Fruit fly (Drosophila melanogaster) whole organism, embryonic: Measurements from ENCODE around the gene Cat.
A peak's percentile ranks its signal among the peaks of the same experiment; 100 is the strongest.

Source experiments
- Antp ChIP-seq: fragments of 200-800 bp; sonication (Bioruptor generic); optimal IDR thresholded peaks from 3 replicates; lab custom pipeline; 2016; ENCODE audit warnings: missing biosample characterization, missing genetic modification characterization
- BEAF-32 ChIP-seq: fragments of 200-800 bp; sonication (Bioruptor generic); optimal IDR thresholded peaks from 3 replicates; lab custom pipeline; 2017; ENCODE audit warnings: missing biosample characterization, missing genetic modification characterization, mild to moderate bottlenecking, moderate library complexity, missing genetic modification reagents
- CG12071 ChIP-seq: fragments of 200-800 bp; sonication (Bioruptor generic); optimal IDR thresholded peaks from 3 replicates; lab custom pipeline; 2018; ENCODE audit warnings: missing biosample characterization, mild to moderate bottlenecking, missing genetic modification characterization
- CG14050 ChIP-seq: fragments of 200-800 bp; sonication (Bioruptor generic); IDR thresholded peaks from 3 replicates; pipeline ENCODE4 v1.3.6; 2022; ENCODE audit warnings: missing biosample characterization, missing genetic modification characterization
- CG15696 ChIP-seq: fragments of 200-800 bp; sonication (Bioruptor generic); optimal IDR thresholded peaks from 2 replicates; lab custom pipeline; 2019; ENCODE audit warnings: missing biosample characterization, mild to moderate bottlenecking, missing genetic modification characterization, moderate library complexity
- CG18476 ChIP-seq: fragments of 200-800 bp; sonication (Bioruptor generic); optimal IDR thresholded peaks from 2 replicates; lab custom pipeline; 2016; ENCODE audit warnings: missing biosample characterization, mild to moderate bottlenecking, missing genetic modification characterization
- CG18619 ChIP-seq: fragments of 200-800 bp; sonication (Bioruptor generic); optimal IDR thresholded peaks from 3 replicates; lab custom pipeline; 2017; ENCODE audit warnings: missing biosample characterization, mild to moderate bottlenecking, missing genetic modification characterization
- CG2129 ChIP-seq: fragments of 200-800 bp; sonication (Bioruptor generic); IDR thresholded peaks from 2 replicates; pipeline ENCODE4 v1.3.6; 2022; ENCODE audit warnings: missing biosample characterization, missing genetic modification characterization; ENCODE audit not compliant: partially characterized antibody
- CG30403 ChIP-seq: fragments of 200-800 bp; sonication (Bioruptor generic); optimal IDR thresholded peaks from 3 replicates; lab custom pipeline; 2016; ENCODE audit warnings: missing biosample characterization, missing genetic modification characterization
- CG4617 ChIP-seq: fragments of 200-800 bp; sonication (Bioruptor generic); optimal IDR thresholded peaks from 3 replicates; lab custom pipeline; 2016; ENCODE audit warnings: missing biosample characterization, missing genetic modification characterization, borderline replicate concordance
- CG4854 ChIP-seq: fragments of 200-800 bp; sonication (Bioruptor generic); optimal IDR thresholded peaks from 2 replicates; lab custom pipeline; 2016; ENCODE audit warnings: missing biosample characterization, missing genetic modification characterization, inconsistent platforms
- CG5180 ChIP-seq: fragments of 200-800 bp; sonication (Bioruptor generic); optimal IDR thresholded peaks from 3 replicates; lab custom pipeline; 2017; ENCODE audit warnings: missing biosample characterization, missing genetic modification characterization, mild to moderate bottlenecking, moderate library complexity, missing genetic modification reagents
- CG6683 ChIP-seq: fragments of 200-800 bp; sonication (Bioruptor generic); optimal IDR thresholded peaks from 2 replicates; lab custom pipeline; 2017; ENCODE audit warnings: missing biosample characterization, mild to moderate bottlenecking, missing genetic modification characterization, missing genetic modification reagents
- CG7357 ChIP-seq: fragments of 200-800 bp; sonication (Bioruptor generic); IDR thresholded peaks from 3 replicates; pipeline ENCODE4 v1.3.6; 2022; ENCODE audit warnings: missing biosample characterization, missing genetic modification characterization
- CG7839 ChIP-seq: fragments of 200-800 bp; sonication (Bioruptor generic); optimal IDR thresholded peaks from 3 replicates; lab custom pipeline; 2018; ENCODE audit warnings: missing biosample characterization, mild to moderate bottlenecking, missing genetic modification characterization, moderate library complexity
- CG8388 ChIP-seq: fragments of 200-800 bp; sonication (Bioruptor generic); optimal IDR thresholded peaks from 2 replicates; lab custom pipeline; 2019; ENCODE audit warnings: missing biosample characterization, mild to moderate bottlenecking, missing genetic modification characterization, moderate library complexity
- CG8765 ChIP-seq: fragments of 200-800 bp; sonication (Bioruptor generic); IDR thresholded peaks from 2 replicates; pipeline ENCODE4 v1.3.6; 2022; ENCODE audit warnings: missing biosample characterization, missing genetic modification characterization
- CG9817 ChIP-seq: fragments of 200-800 bp; sonication (Bioruptor generic); optimal IDR thresholded peaks from 2 replicates; lab custom pipeline; 2018; ENCODE audit warnings: missing biosample characterization, mild to moderate bottlenecking, missing genetic modification characterization, moderate library complexity
- Elba2 ChIP-seq: fragments of 200-800 bp; sonication (Bioruptor generic); optimal IDR thresholded peaks from 3 replicates; lab custom pipeline; 2016; ENCODE audit warnings: missing biosample characterization, missing genetic modification characterization
- HLHmδ ChIP-seq: fragments of 200-800 bp; sonication (Bioruptor generic); optimal IDR thresholded peaks from 2 replicates; lab custom pipeline; 2018; ENCODE audit warnings: missing biosample characterization, mild to moderate bottlenecking, missing genetic modification characterization, moderate library complexity
- Hey ChIP-seq: fragments of 200-800 bp; sonication (Bioruptor generic); optimal IDR thresholded peaks from 3 replicates; lab custom pipeline; 2018; ENCODE audit warnings: missing biosample characterization, mild to moderate bottlenecking, missing genetic modification characterization
- Lhr ChIP-seq: fragments of 200-800 bp; sonication (Bioruptor generic); optimal IDR thresholded peaks from 3 replicates; lab custom pipeline; 2017; ENCODE audit warnings: mild to moderate bottlenecking, missing biosample characterization, missing genetic modification reagents, missing genetic modification characterization
- Meics ChIP-seq: fragments of 200-800 bp; sonication (Bioruptor generic); optimal IDR thresholded peaks from 2 replicates; lab custom pipeline; 2017; ENCODE audit warnings: missing biosample characterization, mild to moderate bottlenecking, missing genetic modification characterization
- Nf-YA ChIP-seq: fragments of 200-800 bp; sonication (Bioruptor generic); IDR thresholded peaks from 2 replicates; pipeline ENCODE4 v1.3.6; 2022; ENCODE audit warnings: missing biosample characterization, missing genetic modification characterization
- Scr ChIP-seq: fragments of 200-800 bp; sonication (Bioruptor generic); IDR thresholded peaks from 2 replicates; pipeline ENCODE4 v1.3.6; 2022; ENCODE audit warnings: missing biosample characterization, missing genetic modification characterization; ENCODE audit not compliant: partially characterized antibody
- Side ChIP-seq: fragments of 200-800 bp; sonication (Bioruptor generic); optimal IDR thresholded peaks from 2 replicates; lab custom pipeline; 2016; ENCODE audit warnings: missing biosample characterization, missing genetic modification characterization
- Sin3A ChIP-seq: fragments of >200 bp; optimal IDR thresholded peaks from 2 replicates; lab custom pipeline; 2018
- Sox102F ChIP-seq: fragments of 200-800 bp; sonication (Bioruptor generic); optimal IDR thresholded peaks from 2 replicates; lab custom pipeline; 2018; ENCODE audit warnings: missing biosample characterization, mild to moderate bottlenecking, missing genetic modification characterization, moderate library complexity
- Ssrp ChIP-seq: fragments of 200-800 bp; sonication (Bioruptor generic); optimal IDR thresholded peaks from 2 replicates; lab custom pipeline; 2018; ENCODE audit warnings: missing biosample characterization, mild to moderate bottlenecking, missing genetic modification characterization, moderate library complexity
- Tbp ChIP-seq: fragments of >200 bp; optimal IDR thresholded peaks from 2 replicates; lab custom pipeline; 2018; ENCODE audit warnings: missing biosample characterization, missing genetic modification characterization
- Trl ChIP-seq, 3 experiments: fragments of >200 bp in 2 of 3; fragments of 200-800 bp in 1 of 3; sonication (Bioruptor generic) in 1 of 3; optimal IDR thresholded peaks; 2 replicates in 1 of 3; 3 replicates in 2 of 3; lab custom pipeline; 2016 to 2017; ENCODE audit warnings: missing biosample characterization in 1 of 3, missing genetic modification characterization in 1 of 3
- bsh ChIP-seq, 2 experiments: fragments of 200-800 bp; sonication (Bioruptor generic); optimal IDR thresholded peaks; 2 replicates each; lab custom pipeline; 2017 to 2018; ENCODE audit warnings: mild to moderate bottlenecking in 2 of 2, missing biosample characterization in 2 of 2, missing genetic modification characterization in 2 of 2, moderate library complexity in 1 of 2
- caup ChIP-seq: fragments of 200-800 bp; sonication (Bioruptor generic); optimal IDR thresholded peaks from 3 replicates; lab custom pipeline; 2017; ENCODE audit warnings: missing biosample characterization, mild to moderate bottlenecking, missing genetic modification characterization, moderate library complexity; ENCODE audit not compliant: severe bottlenecking
- danr ChIP-seq: fragments of 200-800 bp; sonication (Bioruptor generic); IDR thresholded peaks from 2 replicates; pipeline ENCODE4 v1.3.6; 2022; ENCODE audit warnings: missing biosample characterization, missing genetic modification characterization
- fru ChIP-seq: fragments of >200 bp; optimal IDR thresholded peaks from 2 replicates; lab custom pipeline; 2017
- grau ChIP-seq: fragments of 200-800 bp; optimal IDR thresholded peaks from 3 replicates; lab custom pipeline; 2019; ENCODE audit warnings: missing biosample characterization, mild to moderate bottlenecking, missing genetic modification characterization, moderate library complexity
- gsb-n ChIP-seq: fragments of 200-800 bp; sonication (Bioruptor generic); optimal IDR thresholded peaks from 3 replicates; lab custom pipeline; 2018; ENCODE audit warnings: missing biosample characterization, mild to moderate bottlenecking, missing genetic modification characterization
- hbn ChIP-seq: fragments of 200-800 bp; sonication (Bioruptor generic); IDR thresholded peaks from 2 replicates; pipeline ENCODE4 v1.3.6; 2022; ENCODE audit warnings: missing biosample characterization, missing genetic modification characterization; ENCODE audit not compliant: partially characterized antibody
- her ChIP-seq: fragments of 200-800 bp; sonication (Bioruptor generic); optimal IDR thresholded peaks from 2 replicates; lab custom pipeline; 2016; ENCODE audit warnings: missing biosample characterization, missing genetic modification characterization
- lab ChIP-seq: fragments of 200-800 bp; sonication (Bioruptor generic); optimal IDR thresholded peaks from 3 replicates; lab custom pipeline; 2017; ENCODE audit warnings: missing biosample characterization, missing genetic modification characterization, mild to moderate bottlenecking, moderate library complexity, missing genetic modification reagents
- lola ChIP-seq, 3 experiments: fragments of >200 bp in 2 of 3; fragments of 200-800 bp in 1 of 3; sonication (Bioruptor generic) in 1 of 3; optimal IDR thresholded peaks; 2 replicates each; lab custom pipeline; 2017 to 2019; ENCODE audit warnings: missing biosample characterization in 3 of 3, missing genetic modification characterization in 3 of 3, mild to moderate bottlenecking in 1 of 3, moderate library complexity in 1 of 3
- pros ChIP-seq: fragments of 200-800 bp; sonication (Bioruptor generic); optimal IDR thresholded peaks from 3 replicates; lab custom pipeline; 2019; ENCODE audit warnings: missing biosample characterization, mild to moderate bottlenecking, missing genetic modification characterization, moderate library complexity
- rib ChIP-seq: fragments of 200-800 bp; sonication (Bioruptor generic); IDR thresholded peaks from 2 replicates; pipeline ENCODE4 v1.3.6; 2022; ENCODE audit warnings: missing biosample characterization, missing genetic modification characterization
- sna ChIP-seq: fragments of 200-800 bp; sonication (Bioruptor generic); IDR thresholded peaks from 2 replicates; pipeline ENCODE4 v1.3.6; 2022; ENCODE audit warnings: missing biosample characterization, missing genetic modification characterization; ENCODE audit not compliant: partially characterized antibody
- sob ChIP-seq: fragments of 200-800 bp; sonication (Bioruptor generic); IDR thresholded peaks from 2 replicates; pipeline ENCODE4 v1.3.6; 2022; ENCODE audit warnings: missing biosample characterization, missing genetic modification characterization
- stwl ChIP-seq: fragments of 200-800 bp; sonication (Bioruptor generic); optimal IDR thresholded peaks from 3 replicates; lab custom pipeline; 2018; ENCODE audit warnings: missing biosample characterization, mild to moderate bottlenecking, missing genetic modification characterization, moderate library complexity
- tap ChIP-seq: fragments of 200-800 bp; optimal IDR thresholded peaks from 3 replicates; lab custom pipeline; 2019; ENCODE audit warnings: missing biosample characterization, mild to moderate bottlenecking, missing genetic modification characterization, moderate library complexity
- ttk ChIP-seq: fragments of 200-800 bp; sonication (Bioruptor generic); IDR thresholded peaks from 2 replicates; pipeline ENCODE4 v2.1.2; 2022; ENCODE audit warnings: missing biosample characterization, missing genetic modification characterization
- vnd ChIP-seq: fragments of 200-800 bp; sonication (Bioruptor generic); IDR thresholded peaks from 3 replicates; pipeline ENCODE4 v1.3.6; 2022; ENCODE audit warnings: missing biosample characterization, missing genetic modification characterization; ENCODE audit not compliant: partially characterized antibody

The Cat gene

DNA sequence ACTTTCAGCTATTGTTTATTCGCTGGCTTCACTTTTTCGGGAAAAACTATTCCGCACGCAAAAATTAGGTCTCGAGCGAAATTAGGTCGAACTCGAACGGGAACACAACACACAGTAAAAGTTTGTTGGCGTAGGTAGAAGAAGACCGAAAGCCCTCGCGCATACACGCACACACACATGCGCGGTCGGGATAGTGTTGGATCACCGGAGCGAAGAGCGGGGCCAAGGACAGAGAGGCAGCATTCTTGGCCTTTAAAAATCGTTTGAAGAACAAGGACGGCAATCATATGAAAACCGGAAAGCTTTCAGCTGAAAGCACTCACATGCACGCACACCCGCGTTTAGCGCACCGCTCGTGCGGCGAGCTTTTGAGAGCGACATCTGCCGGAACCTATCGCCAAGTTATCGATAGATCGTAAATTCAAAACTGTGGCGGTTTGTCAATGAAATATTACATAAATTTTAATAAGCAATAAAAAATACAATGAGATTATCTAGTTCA, 21.2 kb upstream of the Cat start, which contains the start of gene ftz-f1 (continued):
- no peak for TF ChIP-seq Tbp (GFP tag; lab: Kevin White, UChicago)
- no peak for TF ChIP-seq Nf-YA (GFP tag; lab: Robert Waterston, UW)
- no peak for TF ChIP-seq CG12071
- TF ChIP-seq Antp (GFP tag; lab: Kevin White, UChicago), result no peak
- TF ChIP-seq vnd (GFP tag; lab: Robert Waterston, UW), result peak; percentile 77
- TF ChIP-seq BEAF-32 (GFP tag; lab: Kevin White, UChicago), result peak; percentile 92
- TF ChIP-seq gsb-n (tag; lab: Kevin White, UChicago), result no peak
- no peak for TF ChIP-seq danr (GFP tag; lab: Robert Waterston, UW)
- TF ChIP-seq Meics (GFP tag; lab: Kevin White, UChicago), result no peak
- TF ChIP-seq CG4617, result no peak
- TF ChIP-seq grau (tag; lab: Kevin White, UChicago), result no peak
- no peak for TF ChIP-seq fru (lab: Kevin White, UChicago)
- no peak for TF ChIP-seq bsh (GFP tag; optimal IDR thresholded peaks at IDR 0.05; lab: Kevin White, UChicago)
- peak; percentile 79 for TF ChIP-seq sna (GFP tag; lab: Robert Waterston, UW)
- no peak for TF ChIP-seq CG18619 (GFP tag; lab: Kevin White, UChicago)
- peak; percentile 42 for TF ChIP-seq stwl (tag; lab: Kevin White, UChicago)
- peak; percentile 72 for TF ChIP-seq Lhr (GFP tag; lab: Kevin White, UChicago)
- no peak for TF ChIP-seq Elba2 (GFP tag; lab: Kevin White, UChicago)
- TF ChIP-seq Hey (tag; lab: Kevin White, UChicago), result no peak
- TF ChIP-seq Ssrp (tag; lab: Kevin White, UChicago), result no peak
- TF ChIP-seq tap (tag; lab: Kevin White, UChicago), result no peak
- peak; percentile 53 for TF ChIP-seq pros (GFP tag; lab: Kevin White, UChicago)
- TF ChIP-seq HLHmδ, result peak; percentile 31
- no peak for TF ChIP-seq lola (GFP tag; optimal IDR thresholded peaks at IDR 0.05; lab: Kevin White, UChicago)
- peak; percentile 3 for TF ChIP-seq CG30403 (GFP tag; lab: Kevin White, UChicago)
- no peak for TF ChIP-seq ttk (GFP tag; lab: Robert Waterston, UW)
- TF ChIP-seq CG2129 (GFP tag; lab: Robert Waterston, UW), result peak; percentile 39; the same call in 1 of the 2 replicates
- peak; percentile 24 for TF ChIP-seq Side
- peak; percentile 77 for TF ChIP-seq hbn (GFP tag; lab: Robert Waterston, UW)
- TF ChIP-seq Sox102F, result no peak
- TF ChIP-seq sob (GFP tag; lab: Robert Waterston, UW), result peak; percentile 62; the same call in 1 of the 2 replicates
- TF ChIP-seq CG4854 (GFP tag; lab: Kevin White, UChicago), result no peak
- TF ChIP-seq Trl (optimal IDR thresholded peaks at IDR 0.05; lab: Kevin White, UChicago), result peak in 1 of 2 experiments; percentile 58
- TF ChIP-seq Trl (GFP tag; optimal IDR thresholded peaks at IDR 0.05; lab: Kevin White, UChicago), result no peak
- TF ChIP-seq CG18476 (GFP tag; lab: Kevin White, UChicago), result no peak
- TF ChIP-seq CG7357, result no peak
- TF ChIP-seq rib (GFP tag; lab: Robert Waterston, UW), result peak; percentile 71
- TF ChIP-seq Scr (GFP tag; lab: Robert Waterston, UW), result peak; percentile 82
- TF ChIP-seq Sin3A (lab: Kevin White, UChicago), result no peak
- peak; percentile 36 for TF ChIP-seq her (GFP tag; lab: Kevin White, UChicago)
- no peak for TF ChIP-seq CG7839 (tag; lab: Kevin White, UChicago)
- peak; percentile 53 for TF ChIP-seq caup (GFP tag; lab: Kevin White, UChicago)
- TF ChIP-seq CG5180 (GFP tag; lab: Kevin White, UChicago), result peak; percentile 95
- no peak for TF ChIP-seq CG14050
- TF ChIP-seq CG8765 (GFP tag; lab: Robert Waterston, UW), result no peak
- TF ChIP-seq lab (GFP tag; lab: Kevin White, UChicago), result no peak
- TF ChIP-seq CG8388, result no peak
- TF ChIP-seq CG9817 (tag; lab: Kevin White, UChicago), result peak; percentile 9
- no peak for TF ChIP-seq CG15696 (tag; lab: Kevin White, UChicago)
- TF ChIP-seq CG6683 (GFP tag; lab: Kevin White, UChicago), result peak; percentile 23
